Worm (Caenorhabditis elegans) whole organism, L2 larva: ENCODE results near the gene str-125.

Experiments used
- ZK546.5 ChIP-seq: sonication (generic microtip); optimal IDR thresholded peaks from 2 replicates; lab custom pipeline; 2017; ENCODE audit warnings: missing biosample characterization, missing genetic modification characterization
- aly-2 ChIP-seq: fragments of 150-350 bp; optimal IDR thresholded peaks from 2 replicates; lab custom pipeline; 2014; ENCODE audit warnings: missing biosample characterization, missing genetic modification characterization
- elt-3 ChIP-seq: sonication (generic microtip); optimal IDR thresholded peaks from 2 replicates; lab custom pipeline; 2017; ENCODE audit warnings: missing biosample characterization, missing genetic modification characterization
- fos-1 ChIP-seq: fragments of 150-350 bp; optimal IDR thresholded peaks from 2 replicates; lab custom pipeline; 2014; ENCODE audit warnings: missing biosample characterization, missing genetic modification characterization
- lin-11 ChIP-seq: fragments of 150-350 bp; sonication (generic microtip); optimal IDR thresholded peaks from 2 replicates; lab custom pipeline; 2014; ENCODE audit warnings: missing biosample characterization, missing genetic modification characterization, inconsistent platforms, mixed read lengths
- lin-13 ChIP-seq: fragments of 150-350 bp; optimal IDR thresholded peaks from 2 replicates; lab custom pipeline; 2014; ENCODE audit warnings: missing biosample characterization, missing genetic modification reagents, missing genetic modification characterization
- nhr-23 ChIP-seq: fragments of 150-350 bp; optimal IDR thresholded peaks from 2 replicates; lab custom pipeline; 2014; ENCODE audit warnings: missing biosample characterization, missing genetic modification reagents, missing genetic modification characterization
- unc-39 ChIP-seq: fragments of 150-350 bp; optimal IDR thresholded peaks from 2 replicates; lab custom pipeline; 2014; ENCODE audit warnings: missing biosample characterization, missing genetic modification characterization
- ztf-1 ChIP-seq: fragments of 200-800 bp; sonication (Bioruptor generic); conservative IDR thresholded peaks from 2 replicates; pipeline ENCODE4 v1.3.6; 2022; ENCODE audit warnings: missing genetic modification characterization, missing compliant biosample characterization

DNA sequence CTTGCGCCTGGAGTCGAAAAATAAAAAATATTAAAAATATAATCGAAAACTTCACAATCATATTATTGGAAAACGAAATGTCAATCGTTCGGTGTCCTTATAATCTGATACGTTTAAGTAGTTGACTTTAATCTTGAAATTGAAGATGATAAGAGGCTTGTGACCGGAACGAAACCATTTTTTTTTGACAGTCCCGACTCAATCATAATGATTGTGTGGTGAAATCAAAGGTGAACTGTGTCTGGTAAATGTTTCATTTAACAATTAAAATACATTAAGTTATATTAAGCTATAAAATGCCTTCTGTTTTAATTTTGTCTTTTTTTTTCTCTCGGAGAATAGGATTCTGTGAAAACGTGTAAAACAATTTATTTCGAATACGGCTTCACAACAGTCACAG, 2.1 kb upstream of the str-125 start, which contains the start of gene T05E12.3:
- no peak for TF ChIP-seq lin-13 (GFP tag; lab: Kevin White, UChicago)
- no peak for TF ChIP-seq aly-2 (tag; lab: Kevin White, UChicago)
- TF ChIP-seq unc-39 (tag; lab: Kevin White, UChicago) = no peak
- TF ChIP-seq elt-3 = no peak
- TF ChIP-seq ztf-1 (GFP tag; lab: Robert Waterston, UW) = no peak
- TF ChIP-seq lin-11 (tag; lab: Kevin White, UChicago) = no peak
- no peak for TF ChIP-seq ZK546.5 (tag; lab: Kevin White, UChicago)
- no peak for TF ChIP-seq nhr-23
- no peak for TF ChIP-seq fos-1
